Fruit fly (Drosophila melanogaster) Kc167 (cell line): Measurements from ENCODE around the gene Edem1.

Source experiments
- Myc ChIP-seq: fragments of >200 bp; optimal IDR thresholded peaks from 2 replicates; lab custom pipeline; 2017; ENCODE audit warnings: missing external identifiers
- Sin3A ChIP-seq: fragments of >200 bp; optimal IDR thresholded peaks from 2 replicates; lab custom pipeline; 2018; ENCODE audit warnings: missing external identifiers
- h ChIP-seq: fragments of >200 bp; optimal IDR thresholded peaks from 3 replicates; lab custom pipeline; 2018; ENCODE audit warnings: missing external identifiers
- insv ChIP-seq: fragments of >200 bp; optimal IDR thresholded peaks from 3 replicates; lab custom pipeline; 2018; ENCODE audit warnings: missing external identifiers
- psq ChIP-seq: fragments of >200 bp; optimal IDR thresholded peaks from 2 replicates; lab custom pipeline; 2017; ENCODE audit warnings: missing external identifiers
- ttk ChIP-seq: sonication (Bioruptor generic); optimal IDR thresholded peaks from 2 replicates; lab custom pipeline; 2017; ENCODE audit warnings: missing external identifiers

Edem1 gene

DNA sequence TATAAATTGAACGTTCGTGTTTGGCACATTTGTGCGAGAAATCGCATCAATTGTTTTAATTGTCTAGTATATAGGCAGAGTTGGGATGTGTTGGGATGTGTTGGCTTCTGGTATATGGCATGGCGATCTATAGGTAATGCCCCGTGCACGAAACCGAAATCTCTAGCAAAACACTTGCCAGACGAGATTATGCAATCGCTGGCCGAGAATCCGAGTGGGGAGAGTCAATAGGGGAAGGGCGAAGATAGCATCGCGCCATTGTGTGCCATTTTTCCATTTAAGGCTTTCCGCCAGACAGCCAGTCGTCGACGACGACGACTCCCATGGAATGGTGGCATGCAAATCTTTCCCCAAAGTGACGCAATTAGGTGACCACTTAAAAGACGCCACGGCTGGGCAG is 53.8 kb downstream of the Edem1 start:
- TF ChIP-seq ttk (lab: Kevin White, UChicago) = no peak

DNA sequence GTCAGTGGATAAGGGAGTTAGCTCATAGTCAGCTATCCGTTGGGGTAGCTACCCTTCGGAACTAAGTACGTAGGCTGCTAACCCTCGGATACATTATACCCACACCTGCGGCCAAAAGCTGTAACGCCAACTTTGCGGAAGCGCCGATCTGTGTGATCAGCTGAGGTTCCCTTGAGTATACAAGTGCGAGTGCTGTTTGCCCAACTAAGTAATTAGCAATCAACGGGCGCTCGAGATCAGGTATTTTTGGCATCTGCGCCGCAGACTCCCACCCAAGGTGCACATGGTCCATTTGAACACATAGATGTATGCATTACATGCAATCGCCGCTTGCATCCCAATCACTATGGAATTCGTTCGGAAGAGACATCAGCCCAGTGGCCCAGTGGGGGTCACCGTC is 54.6 kb downstream of the Edem1 start:
- TF ChIP-seq Myc (lab: Kevin White, UChicago) (no peak), psq (no peak), Sin3A (lab: Kevin White, UChicago) (no peak), ttk (lab: Kevin White, UChicago) (no peak), h (lab: Kevin White, UChicago) (no peak), insv (lab: Kevin White, UChicago) (no peak)
